Worm (Caenorhabditis elegans) whole organism, early embryonic: Measurements from ENCODE around the gene Y17G7B.18.
A peak's percentile ranks its signal among the peaks of the same experiment; 100 is the strongest.
"Not testable (repeated sequence)": the region's sequence is repeated elsewhere in the genome, so short reads cannot be mapped to it uniquely, and the experiment has no call there.

ENCODE experiments used
- B0310.2 ChIP-seq: sonication (generic microtip); optimal IDR thresholded peaks from 2 replicates; lab custom pipeline; 2016; ENCODE audit warnings: mild to moderate bottlenecking, missing genetic modification characterization, missing compliant biosample characterization
- F13C5.2 ChIP-seq: sonication (generic microtip); optimal IDR thresholded peaks from 2 replicates; lab custom pipeline; 2017; ENCODE audit warnings: mild to moderate bottlenecking, missing genetic modification characterization, inconsistent platforms, missing compliant biosample characterization
- aly-1 ChIP-seq: sonication (generic microtip); optimal IDR thresholded peaks from 2 replicates; lab custom pipeline; 2016; ENCODE audit warnings: missing genetic modification characterization, missing compliant biosample characterization
- ama-1 ChIP-seq: fragments of 150-350 bp; optimal IDR thresholded peaks from 2 replicates; lab custom pipeline; 2014
- ceh-13 ChIP-seq: fragments of 200-800 bp; sonication (Bioruptor generic); optimal IDR thresholded peaks from 2 replicates; lab custom pipeline; 2018; ENCODE audit warnings: mild to moderate bottlenecking, missing genetic modification characterization, missing compliant biosample characterization
- ceh-36 ChIP-seq: sonication (generic microtip); optimal IDR thresholded peaks from 2 replicates; lab custom pipeline; 2016; ENCODE audit warnings: missing genetic modification characterization, inconsistent platforms, missing compliant biosample characterization
- ets-7 ChIP-seq: sonication (generic microtip); optimal IDR thresholded peaks from 2 replicates; lab custom pipeline; 2016; ENCODE audit warnings: missing genotype, missing genetic modification characterization, missing compliant biosample characterization
- flt-1 ChIP-seq: fragments of 200-800 bp; sonication (Bioruptor generic); IDR thresholded peaks from 2 replicates; pipeline ENCODE4 v1.3.6; 2022; ENCODE audit warnings: missing genetic modification characterization, missing compliant biosample characterization
- hmbx-1 ChIP-seq: sonication (generic microtip); optimal IDR thresholded peaks from 2 replicates; lab custom pipeline; 2016; ENCODE audit warnings: mild to moderate bottlenecking, missing genetic modification characterization, missing compliant biosample characterization
- hmg-4 ChIP-seq: fragments of 200-800 bp; sonication (Bioruptor generic); optimal IDR thresholded peaks from 2 replicates; lab custom pipeline; 2018; ENCODE audit warnings: mild to moderate bottlenecking, missing genetic modification characterization, missing compliant biosample characterization
- hnd-1 ChIP-seq: sonication (generic microtip); optimal IDR thresholded peaks from 2 replicates; lab custom pipeline; 2016; ENCODE audit warnings: missing genetic modification characterization, missing compliant biosample characterization
- pes-1 ChIP-seq: fragments of 200-800 bp; sonication (Bioruptor generic); IDR thresholded peaks from 2 replicates; pipeline ENCODE4 v1.3.6; 2022; ENCODE audit warnings: missing genetic modification reagents, missing genetic modification characterization, missing compliant biosample characterization
- scrt-1 ChIP-seq: fragments of 200-800 bp; sonication (Bioruptor generic); IDR thresholded peaks from 2 replicates; pipeline ENCODE4 v1.3.6; 2022; ENCODE audit warnings: missing genetic modification characterization, missing compliant biosample characterization
- sea-1 ChIP-seq: fragments of 200-800 bp; sonication (Bioruptor generic); conservative IDR thresholded peaks from 2 replicates; pipeline ENCODE4 v1.3.6; 2022; ENCODE audit warnings: missing genetic modification characterization, missing compliant biosample characterization
- tbx-11 ChIP-seq: fragments of 200-800 bp; sonication (Bioruptor generic); IDR thresholded peaks from 2 replicates; pipeline ENCODE4 v1.3.6; 2022; ENCODE audit warnings: missing genetic modification characterization, missing compliant biosample characterization
- tbx-37 ChIP-seq: fragments of 200-800 bp; sonication (Bioruptor generic); conservative IDR thresholded peaks from 2 replicates; pipeline ENCODE4 v1.3.6; 2022; ENCODE audit warnings: missing genetic modification reagents, missing genetic modification characterization, missing compliant biosample characterization
- tra-4 ChIP-seq: sonication (generic microtip); optimal IDR thresholded peaks from 2 replicates; lab custom pipeline; 2017; ENCODE audit warnings: missing genetic modification characterization, missing compliant biosample characterization

Y17G7B.18 gene

DNA sequence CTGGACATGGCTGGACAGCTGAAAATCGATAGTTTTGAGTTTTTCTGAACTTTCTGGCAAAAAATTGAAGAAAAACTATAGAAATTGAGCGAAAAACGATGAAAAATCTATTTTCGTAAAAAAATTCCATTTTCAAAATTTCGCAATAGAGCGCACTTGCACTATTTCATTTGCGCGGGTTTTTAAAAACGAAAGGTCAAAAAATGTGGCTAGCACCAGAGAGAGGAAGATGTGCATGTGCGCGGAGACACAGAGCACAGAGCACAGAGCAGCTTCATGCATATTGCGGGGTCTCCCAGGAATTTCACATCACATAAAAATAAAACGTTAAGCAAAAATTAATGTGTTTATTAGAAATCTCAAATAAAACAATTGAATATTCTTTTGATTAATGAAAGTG is at the start of gene Y17G7B.18:
TSS of gene Y17G7B.18 (minus strand) at position 18 of the 400 bp plus-strand sequence.
- TF ChIP-seq pes-1 (GFP tag; lab: Robert Waterston, UW) (no peak), ets-7 (tag; lab: Kevin White, UChicago) (no peak), tra-4 (tag; lab: Kevin White, UChicago) (no peak), B0310.2 (no peak), F13C5.2 (tag; lab: Kevin White, UChicago) (peak; percentile 64), ama-1 (lab: Kevin White, UChicago) (no peak)

DNA sequence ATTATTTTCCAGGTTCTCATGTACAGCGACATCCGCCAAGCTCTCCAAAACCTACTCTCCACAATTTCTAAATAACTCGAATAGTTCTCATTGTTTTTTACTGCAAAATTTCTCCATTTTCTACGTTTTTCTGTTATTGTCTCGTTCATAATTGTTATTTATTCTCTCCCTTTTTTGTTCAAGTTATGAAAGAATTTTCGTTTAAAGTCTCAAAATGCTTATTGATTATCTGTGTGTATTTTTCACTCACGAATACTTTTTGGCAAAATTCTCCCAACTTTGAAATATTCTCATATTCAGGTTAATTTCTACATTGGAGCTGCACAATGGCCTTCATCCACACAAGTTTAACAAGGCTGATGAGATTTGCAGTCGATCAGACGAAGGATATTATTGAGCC is 46.5 kb upstream of the Y17G7B.18 start, which contains the start of gene Y57A10A.5:
TSS of gene Y57A10A.5 (plus strand) at position 301 of the 400 bp plus-strand sequence.
- TF ChIP-seq F13C5.2 (tag; lab: Kevin White, UChicago); ceh-36 (tag; lab: Kevin White, UChicago); scrt-1 (GFP tag; lab: Robert Waterston, UW): not testable (repeated sequence)

DNA sequence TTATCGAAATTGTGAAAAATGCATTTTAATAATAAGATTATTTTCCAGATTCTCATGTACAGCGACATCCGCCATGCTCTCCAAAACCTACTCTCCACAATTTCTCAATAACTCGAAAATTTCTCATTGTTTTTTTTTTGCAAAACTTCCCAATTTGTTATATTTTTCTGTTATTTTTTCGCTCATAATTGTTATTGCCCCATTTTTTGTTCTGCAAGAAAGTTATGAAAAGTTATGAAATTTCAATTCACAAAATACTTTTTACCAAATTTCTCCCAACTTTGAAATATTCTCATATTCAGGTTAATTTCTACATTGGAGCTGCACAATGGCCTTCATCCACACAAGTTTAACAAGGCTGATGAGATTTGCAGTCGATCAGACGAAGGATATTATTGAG is 44.0 kb upstream of the Y17G7B.18 start, which contains the start of gene Y57A10A.4:
TSS of gene Y57A10A.4 (plus strand) at position 301 of the 400 bp plus-strand sequence.
- not testable (repeated sequence) for TF ChIP-seq F13C5.2 (tag; lab: Kevin White, UChicago); hnd-1 (tag; lab: Kevin White, UChicago); scrt-1 (GFP tag; lab: Robert Waterston, UW)

DNA sequence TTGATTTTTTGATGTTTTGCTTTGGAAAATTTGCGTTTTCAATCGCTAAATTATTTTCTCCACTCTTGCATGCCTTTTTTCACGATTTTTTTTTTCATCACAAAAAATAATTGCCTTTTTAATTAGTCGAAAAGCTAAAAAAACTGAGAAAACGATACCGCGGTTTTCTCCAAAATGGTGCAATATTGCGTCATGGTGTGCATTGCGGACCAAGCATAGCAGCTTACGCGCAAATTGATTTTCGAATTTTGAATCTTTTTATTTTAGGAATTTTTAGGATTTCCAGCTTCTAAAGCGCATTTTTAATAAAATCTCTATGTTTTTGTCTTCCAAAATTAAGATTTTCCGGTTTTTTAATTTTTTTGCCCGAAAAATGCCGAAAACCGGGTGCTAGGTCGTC is 42.6 kb upstream of the Y17G7B.18 start:
- TF ChIP-seq sea-1 (no peak), ceh-13 (GFP tag; lab: Kevin White, UChicago) (no peak), flt-1 (GFP tag; lab: Robert Waterston, UW) (no peak), ets-7 (tag; lab: Kevin White, UChicago) (no peak), pes-1 (GFP tag; lab: Robert Waterston, UW) (no peak), tra-4 (tag; lab: Kevin White, UChicago) (no peak), hmbx-1 (no peak), tbx-37 (GFP tag; lab: Robert Waterston, UW) (no peak), scrt-1 (GFP tag; lab: Robert Waterston, UW) (no peak), ama-1 (lab: Kevin White, UChicago) (no peak), hnd-1 (tag; lab: Kevin White, UChicago) (no peak), tbx-11 (GFP tag; lab: Robert Waterston, UW) (no peak), ceh-36 (tag; lab: Kevin White, UChicago) (no peak), aly-1 (tag; lab: Kevin White, UChicago) (no peak), hmg-4 (GFP tag; lab: Kevin White, UChicago) (no peak), F13C5.2 (tag; lab: Kevin White, UChicago) (no peak)

DNA sequence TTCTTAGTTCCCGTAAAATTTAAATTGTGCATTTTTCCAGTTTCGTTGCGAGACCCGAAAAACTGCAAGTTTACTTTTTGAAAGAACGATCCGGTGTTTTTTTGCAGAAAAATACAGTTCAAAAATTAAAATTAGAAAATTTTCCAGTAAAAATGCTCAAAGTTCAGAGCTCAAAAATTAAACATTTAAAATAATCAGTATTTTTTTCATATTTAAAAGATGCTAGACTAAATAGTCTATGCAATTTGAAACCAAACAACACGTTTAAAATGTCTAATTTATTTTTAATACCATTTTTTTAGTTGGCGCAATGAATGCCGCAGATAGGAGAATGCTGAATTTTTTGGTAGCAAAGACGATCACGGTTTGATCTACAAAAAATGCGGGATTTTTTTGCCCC is 39.7 kb upstream of the Y17G7B.18 start, which contains the start of gene Y57A10A.2:
TSS of gene Y57A10A.2 (plus strand) at position 301 of the 400 bp plus-strand sequence.
- TF ChIP-seq flt-1 (GFP tag; lab: Robert Waterston, UW): no peak
- TF ChIP-seq tbx-11 (GFP tag; lab: Robert Waterston, UW): no peak
- no peak for TF ChIP-seq ceh-36 (tag; lab: Kevin White, UChicago)
- TF ChIP-seq hnd-1 (tag; lab: Kevin White, UChicago): no peak
- no peak for TF ChIP-seq tra-4 (tag; lab: Kevin White, UChicago)
- no peak for TF ChIP-seq ama-1 (lab: Kevin White, UChicago)
- no peak for TF ChIP-seq sea-1
- TF ChIP-seq B0310.2: no peak
- TF ChIP-seq tbx-37 (GFP tag; lab: Robert Waterston, UW): no peak
- TF ChIP-seq F13C5.2 (tag; lab: Kevin White, UChicago): no peak
- no peak for TF ChIP-seq hmbx-1
- TF ChIP-seq pes-1 (GFP tag; lab: Robert Waterston, UW): no peak
- no peak for TF ChIP-seq ceh-13 (GFP tag; lab: Kevin White, UChicago)

DNA sequence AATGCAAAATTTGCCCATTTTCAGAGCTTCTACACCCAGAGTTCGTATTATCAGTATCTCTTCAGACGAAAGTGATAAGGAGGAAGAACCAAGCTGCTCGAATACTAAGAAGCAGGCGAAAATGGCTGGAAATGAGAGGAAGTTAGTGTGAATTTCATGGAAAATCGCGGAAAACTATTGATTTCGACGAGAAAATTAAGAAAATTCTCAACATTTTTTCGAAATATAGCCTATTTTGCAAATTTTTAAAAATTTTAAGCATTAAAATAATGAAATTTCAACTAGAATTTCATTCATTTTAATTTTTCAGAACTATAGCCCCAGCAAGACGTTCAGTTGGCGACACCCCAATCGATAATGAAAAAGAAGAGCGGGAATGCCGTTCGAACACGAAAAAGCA is 35.9 kb upstream of the Y17G7B.18 start:
- TF ChIP-seq aly-1 (tag; lab: Kevin White, UChicago): no peak
- no peak for TF ChIP-seq ets-7 (tag; lab: Kevin White, UChicago)
- TF ChIP-seq scrt-1 (GFP tag; lab: Robert Waterston, UW): no peak
- TF ChIP-seq tra-4 (tag; lab: Kevin White, UChicago): no peak
- TF ChIP-seq ama-1 (lab: Kevin White, UChicago): no peak
- TF ChIP-seq hmg-4 (GFP tag; lab: Kevin White, UChicago): no peak
- TF ChIP-seq B0310.2: no peak
- no peak for TF ChIP-seq hnd-1 (tag; lab: Kevin White, UChicago)
- TF ChIP-seq ceh-36 (tag; lab: Kevin White, UChicago): no peak
- no peak for TF ChIP-seq tbx-11 (GFP tag; lab: Robert Waterston, UW)
- TF ChIP-seq flt-1 (GFP tag; lab: Robert Waterston, UW): no peak
- TF ChIP-seq pes-1 (GFP tag; lab: Robert Waterston, UW): no peak
- no peak for TF ChIP-seq sea-1
- no peak for TF ChIP-seq hmbx-1

DNA sequence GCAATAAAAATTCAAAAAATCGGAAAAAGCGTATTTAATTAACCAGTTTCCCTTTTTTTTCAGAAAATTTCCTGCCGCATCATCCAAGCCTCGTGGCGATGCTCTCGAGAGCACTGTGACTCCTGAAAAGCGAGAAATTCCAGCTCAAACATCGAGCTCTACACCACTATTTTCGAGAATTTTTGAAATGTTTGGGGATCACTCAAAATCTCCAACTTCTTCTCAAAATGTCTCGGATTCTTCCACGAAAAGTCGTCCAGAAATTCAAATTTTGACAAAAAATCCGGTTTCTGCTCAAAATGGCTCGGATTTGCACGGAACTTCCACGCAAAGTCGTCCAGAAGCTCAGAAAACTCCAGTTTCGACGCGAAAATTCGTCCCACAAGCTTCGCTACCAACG is 30.3 kb upstream of the Y17G7B.18 start:
- TF ChIP-seq tra-4 (tag; lab: Kevin White, UChicago) (no peak), ceh-13 (GFP tag; lab: Kevin White, UChicago) (no peak), flt-1 (GFP tag; lab: Robert Waterston, UW) (no peak), B0310.2 (no peak), ets-7 (tag; lab: Kevin White, UChicago) (no peak), hnd-1 (tag; lab: Kevin White, UChicago) (no peak)

DNA sequence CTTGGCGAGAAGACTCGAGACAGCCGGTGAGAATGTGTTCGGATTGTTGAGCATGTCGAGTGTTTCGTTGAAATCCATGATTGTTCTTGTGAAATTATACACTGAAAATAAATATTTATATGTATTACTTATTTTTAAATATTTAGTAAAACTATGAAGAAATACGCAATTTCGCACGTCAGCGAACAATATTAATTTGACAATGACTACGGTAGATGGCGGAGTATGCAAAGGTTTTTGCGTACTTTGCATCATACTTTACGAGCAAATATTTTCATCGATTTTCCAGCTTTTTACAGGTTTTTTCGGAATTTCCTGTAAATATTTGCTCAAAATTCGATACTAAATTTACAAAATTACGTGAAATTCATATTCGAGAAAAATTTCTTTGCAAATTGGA is 23.2 kb upstream of the Y17G7B.18 start, which contains the start of gene set-24:
TSS of gene set-24 (minus strand) at position 101 of the 400 bp plus-strand sequence.
- no peak for TF ChIP-seq B0310.2
